Worm (Caenorhabditis elegans) whole organism, late embryonic: ENCODE results near the gene twk-20.

ENCODE experiments used
- C08G9.2 ChIP-seq: sonication (generic microtip); optimal IDR thresholded peaks from 2 replicates; lab custom pipeline; 2016; ENCODE audit warnings: mild to moderate bottlenecking, missing genetic modification characterization, moderate library complexity, missing compliant biosample characterization
- K02D7.2 ChIP-seq: sonication (generic microtip); optimal IDR thresholded peaks from 2 replicates; lab custom pipeline; 2017; ENCODE audit warnings: mild to moderate bottlenecking, missing genetic modification characterization, missing compliant biosample characterization
- K09A11.1 ChIP-seq: sonication (generic microtip); optimal IDR thresholded peaks from 2 replicates; lab custom pipeline; 2017; ENCODE audit warnings: antibody characterized with exemption, mild to moderate bottlenecking, missing genetic modification characterization, missing compliant biosample characterization; ENCODE audit not compliant: insufficient read depth
- T23F11.4 ChIP-seq: fragments of 200-800 bp; sonication (Bioruptor generic); optimal IDR thresholded peaks from 2 replicates; lab custom pipeline; 2018; ENCODE audit warnings: mild to moderate bottlenecking, missing genetic modification characterization, missing compliant biosample characterization
- ceh-18 ChIP-seq: sonication (generic microtip); optimal IDR thresholded peaks from 2 replicates; lab custom pipeline; 2016; ENCODE audit warnings: missing genetic modification characterization, missing compliant biosample characterization
- ceh-2 ChIP-seq: sonication (generic microtip); optimal IDR thresholded peaks from 2 replicates; lab custom pipeline; 2016; ENCODE audit warnings: missing genotype, missing genetic modification characterization, missing compliant biosample characterization
- ceh-24 ChIP-seq: sonication (generic microtip); optimal IDR thresholded peaks from 2 replicates; lab custom pipeline; 2016; ENCODE audit warnings: mild to moderate bottlenecking, missing genetic modification characterization, missing compliant biosample characterization
- ceh-34 ChIP-seq: sonication (generic microtip); optimal IDR thresholded peaks from 2 replicates; lab custom pipeline; 2016; ENCODE audit warnings: mild to moderate bottlenecking, missing genetic modification characterization, missing compliant biosample characterization
- ceh-45 ChIP-seq: fragments of 200-800 bp; sonication (Bioruptor generic); IDR thresholded peaks from 2 replicates; pipeline ENCODE4 v1.3.6; 2022; ENCODE audit warnings: missing genetic modification reagents, missing genetic modification characterization, missing compliant biosample characterization
- ceh-48 ChIP-seq: sonication (generic microtip); optimal IDR thresholded peaks from 2 replicates; lab custom pipeline; 2016; ENCODE audit warnings: missing genetic modification characterization, inconsistent platforms, missing compliant biosample characterization
- ceh-9 ChIP-seq: sonication (generic microtip); optimal IDR thresholded peaks from 2 replicates; lab custom pipeline; 2016; ENCODE audit warnings: mild to moderate bottlenecking, missing genetic modification characterization, inconsistent platforms, missing compliant biosample characterization
- che-1 ChIP-seq: sonication (generic microtip); optimal IDR thresholded peaks from 2 replicates; lab custom pipeline; 2016; ENCODE audit warnings: mild to moderate bottlenecking, missing genetic modification characterization, missing compliant biosample characterization
- dmd-4 ChIP-seq: sonication (generic microtip); optimal IDR thresholded peaks from 2 replicates; lab custom pipeline; 2016; ENCODE audit warnings: borderline replicate concordance, missing genetic modification characterization, missing compliant biosample characterization
- dve-1 ChIP-seq: sonication (generic microtip); optimal IDR thresholded peaks from 2 replicates; lab custom pipeline; 2017; ENCODE audit warnings: antibody characterized with exemption, mild to moderate bottlenecking, missing genetic modification characterization, missing compliant biosample characterization
- elt-2 ChIP-seq: sonication (generic microtip); optimal IDR thresholded peaks from 2 replicates; lab custom pipeline; 2016; ENCODE audit warnings: missing genetic modification reagents, missing genetic modification characterization, missing compliant biosample characterization
- elt-4 ChIP-seq: sonication (generic microtip); optimal IDR thresholded peaks from 2 replicates; lab custom pipeline; 2016; ENCODE audit warnings: missing genetic modification characterization, missing compliant biosample characterization
- ets-4 ChIP-seq: sonication (generic microtip); optimal IDR thresholded peaks from 2 replicates; lab custom pipeline; 2016; ENCODE audit warnings: missing genetic modification characterization, missing compliant biosample characterization
- eyg-1 ChIP-seq: sonication (generic microtip); optimal IDR thresholded peaks from 2 replicates; lab custom pipeline; 2016; ENCODE audit warnings: missing genotype, missing genetic modification characterization, missing compliant biosample characterization
- fax-1 ChIP-seq: sonication (generic microtip); optimal IDR thresholded peaks from 2 replicates; lab custom pipeline; 2016; ENCODE audit warnings: missing genotype, missing genetic modification characterization, missing compliant biosample characterization
- gmeb-2 ChIP-seq: sonication (generic microtip); optimal IDR thresholded peaks from 2 replicates; lab custom pipeline; 2016; ENCODE audit warnings: missing genetic modification characterization, inconsistent platforms, missing compliant biosample characterization
- hlh-30 ChIP-seq: sonication (generic microtip); optimal IDR thresholded peaks from 2 replicates; lab custom pipeline; 2017; ENCODE audit warnings: antibody characterized with exemption, missing genetic modification characterization, missing compliant biosample characterization; ENCODE audit not compliant: insufficient read depth
- hlh-6 ChIP-seq: sonication (generic microtip); optimal IDR thresholded peaks from 2 replicates; lab custom pipeline; 2016; ENCODE audit warnings: missing genotype, missing genetic modification characterization, missing compliant biosample characterization
- hlh-8 ChIP-seq: sonication (generic microtip); optimal IDR thresholded peaks from 2 replicates; lab custom pipeline; 2016; ENCODE audit warnings: missing genotype, missing genetic modification characterization, missing compliant biosample characterization
- lim-6 ChIP-seq: sonication (generic microtip); optimal IDR thresholded peaks from 2 replicates; lab custom pipeline; 2016; ENCODE audit warnings: missing genetic modification characterization, missing compliant biosample characterization
- madf-2 ChIP-seq: sonication (generic microtip); optimal IDR thresholded peaks from 2 replicates; lab custom pipeline; 2017; ENCODE audit warnings: missing genetic modification characterization, missing compliant biosample characterization
- nfya-1 ChIP-seq: sonication (generic microtip); optimal IDR thresholded peaks from 2 replicates; lab custom pipeline; 2017; ENCODE audit warnings: missing genetic modification characterization, mild to moderate bottlenecking, missing compliant biosample characterization, antibody characterized with exemption, moderate library complexity
- npax-4 ChIP-seq: sonication (generic microtip); optimal IDR thresholded peaks from 2 replicates; lab custom pipeline; 2016; ENCODE audit warnings: missing genetic modification characterization, missing compliant biosample characterization
- pat-9 ChIP-seq: fragments of 200-800 bp; sonication (Bioruptor generic); optimal IDR thresholded peaks from 2 replicates; lab custom pipeline; 2018; ENCODE audit warnings: mild to moderate bottlenecking, missing genetic modification characterization, moderate library complexity, missing compliant biosample characterization
- pha-2 ChIP-seq: sonication (generic microtip); optimal IDR thresholded peaks from 2 replicates; lab custom pipeline; 2017; ENCODE audit warnings: mild to moderate bottlenecking, missing genetic modification characterization, missing compliant biosample characterization
- sox-2 ChIP-seq: fragments of 200-800 bp; sonication (Bioruptor generic); IDR thresholded peaks from 2 replicates; pipeline ENCODE4 v1.3.6; 2022; ENCODE audit warnings: missing genetic modification reagents, missing genetic modification characterization, missing compliant biosample characterization
- syd-9 ChIP-seq: sonication (generic microtip); optimal IDR thresholded peaks from 2 replicates; lab custom pipeline; 2016; ENCODE audit warnings: mild to moderate bottlenecking, missing genetic modification characterization, moderate library complexity, missing compliant biosample characterization
- tbx-7 ChIP-seq: sonication (generic microtip); optimal IDR thresholded peaks from 2 replicates; lab custom pipeline; 2016; ENCODE audit warnings: missing genotype, missing genetic modification characterization, missing compliant biosample characterization
- unc-42 ChIP-seq: sonication (generic microtip); optimal IDR thresholded peaks from 2 replicates; lab custom pipeline; 2016; ENCODE audit warnings: missing genotype, missing genetic modification characterization, missing compliant biosample characterization
- unc-55 ChIP-seq: sonication (generic microtip); optimal IDR thresholded peaks from 2 replicates; lab custom pipeline; 2017; ENCODE audit warnings: missing biosample characterization, missing genetic modification reagents, missing genetic modification characterization
- unc-86 ChIP-seq: sonication (generic microtip); optimal IDR thresholded peaks from 2 replicates; lab custom pipeline; 2016; ENCODE audit warnings: missing genetic modification characterization, missing compliant biosample characterization
- zip-5 ChIP-seq: sonication (generic microtip); optimal IDR thresholded peaks from 2 replicates; lab custom pipeline; 2016; ENCODE audit warnings: missing genetic modification characterization, missing compliant biosample characterization
- ztf-16 ChIP-seq: sonication (generic microtip); optimal IDR thresholded peaks from 2 replicates; lab custom pipeline; 2017; ENCODE audit warnings: missing genetic modification characterization, missing compliant biosample characterization

Gene twk-20

DNA sequence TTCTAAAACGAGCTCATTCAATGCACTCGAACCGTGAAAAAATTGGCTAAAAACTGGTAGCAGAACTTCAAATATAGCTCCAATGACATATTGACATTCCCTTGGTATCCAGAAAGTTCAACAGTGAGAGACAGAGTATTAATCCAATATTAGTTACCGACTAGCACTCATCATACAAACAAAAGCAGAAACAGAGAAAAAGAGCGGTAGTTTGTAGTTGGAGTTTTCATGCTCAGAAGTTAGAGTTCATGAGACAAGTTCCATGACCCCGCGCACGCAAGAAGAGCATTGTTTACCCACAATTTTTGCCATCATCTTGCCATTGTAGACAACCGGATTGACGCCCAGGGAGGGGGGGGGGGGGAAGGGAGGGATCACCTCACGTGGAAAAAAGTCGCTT, 14.6 kb downstream of the twk-20 start:
- TF ChIP-seq unc-42 (tag; lab: Kevin White, UChicago) (no peak), ceh-24 (tag; lab: Kevin White, UChicago) (no peak), elt-2 (no peak), hlh-30 (tag; lab: Kevin White, UChicago) (no peak), zip-5 (no peak), ceh-48 (tag; lab: Kevin White, UChicago) (no peak), lim-6 (no peak), tbx-7 (tag; lab: Kevin White, UChicago) (no peak), ceh-45 (GFP tag; lab: Robert Waterston, UW) (no peak), nfya-1 (no peak), madf-2 (no peak), dve-1 (no peak), dmd-4 (no peak), ztf-16 (tag; lab: Kevin White, UChicago) (no peak), pat-9 (no peak)

DNA sequence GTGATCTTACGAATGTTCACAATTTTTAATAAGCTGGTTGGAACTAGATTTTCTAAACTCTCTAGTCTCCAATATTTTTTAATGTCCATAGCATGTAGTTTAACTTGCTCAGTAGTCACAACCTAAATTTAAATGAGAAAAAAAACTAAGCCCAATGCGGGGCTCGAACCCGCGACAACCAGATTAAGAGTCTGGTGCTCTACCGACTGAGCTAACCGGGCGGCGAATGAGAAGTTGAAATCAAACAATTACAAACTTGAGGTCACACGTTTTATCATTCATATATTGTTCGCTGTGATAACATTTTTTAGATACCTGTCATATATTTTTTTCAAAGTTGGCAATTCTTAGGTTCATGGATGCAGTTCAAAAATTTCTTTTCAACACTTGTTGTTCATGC, 16.1 kb downstream of the twk-20 start:
- no peak for TF ChIP-seq K02D7.2 (tag; lab: Kevin White, UChicago)
- no peak for TF ChIP-seq madf-2
- TF ChIP-seq unc-86 (tag; lab: Kevin White, UChicago) = no peak
- no peak for TF ChIP-seq ceh-2 (tag; lab: Kevin White, UChicago)
- TF ChIP-seq K09A11.1 (tag; lab: Kevin White, UChicago) = no peak
- TF ChIP-seq hlh-6 (tag; lab: Kevin White, UChicago) = no peak
- TF ChIP-seq ceh-18 = no peak
- no peak for TF ChIP-seq syd-9 (tag; lab: Kevin White, UChicago)
- TF ChIP-seq pha-2 (tag; lab: Kevin White, UChicago) = no peak
- no peak for TF ChIP-seq ets-4 (tag; lab: Kevin White, UChicago)
- TF ChIP-seq C08G9.2 (tag; lab: Kevin White, UChicago) = no peak
- TF ChIP-seq elt-2 = no peak
- TF ChIP-seq eyg-1 (tag; lab: Kevin White, UChicago) = no peak
- TF ChIP-seq ceh-34 = no peak
- TF ChIP-seq unc-55 = no peak
- TF ChIP-seq ztf-16 (tag; lab: Kevin White, UChicago) = no peak
- TF ChIP-seq T23F11.4 (GFP tag; lab: Kevin White, UChicago) = no peak
- TF ChIP-seq ceh-9 (tag; lab: Kevin White, UChicago) = no peak
- no peak for TF ChIP-seq elt-4 (tag; lab: Kevin White, UChicago)
- TF ChIP-seq sox-2 = no peak

DNA sequence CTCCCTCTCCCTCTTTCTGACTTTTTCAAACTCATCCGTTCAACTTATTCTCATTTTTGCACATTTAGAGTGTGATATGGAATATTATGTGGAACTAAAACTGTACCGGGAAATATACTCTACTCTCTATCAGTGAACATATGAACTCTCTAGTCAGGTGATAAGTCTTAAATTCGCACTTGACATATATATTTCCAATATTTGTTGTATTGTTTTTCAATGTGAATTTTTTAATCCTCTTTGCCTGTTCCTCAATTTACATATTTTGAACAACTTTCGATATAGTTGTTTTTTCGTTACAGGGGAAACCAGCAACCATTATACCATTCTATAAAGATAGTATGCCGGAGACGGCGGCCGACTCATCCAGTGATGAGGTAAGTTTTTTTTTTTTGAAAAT, 20.5 kb downstream of the twk-20 start, which contains the start of gene C04A11.1:
Gene C04A11.1, plus strand, starts transcription at position 301 of the 400 bp plus-strand sequence.
- no peak for TF ChIP-seq ets-4 (tag; lab: Kevin White, UChicago)
- no peak for TF ChIP-seq fax-1 (tag; lab: Kevin White, UChicago)
- TF ChIP-seq K02D7.2 (tag; lab: Kevin White, UChicago) = no peak
- TF ChIP-seq gmeb-2 (tag; lab: Kevin White, UChicago) = no peak
- no peak for TF ChIP-seq ceh-24 (tag; lab: Kevin White, UChicago)
- no peak for TF ChIP-seq che-1
- TF ChIP-seq hlh-8 = no peak
- TF ChIP-seq hlh-6 (tag; lab: Kevin White, UChicago) = no peak
- no peak for TF ChIP-seq npax-4 (tag; lab: Kevin White, UChicago)
- TF ChIP-seq ceh-48 (tag; lab: Kevin White, UChicago) = no peak
- no peak for TF ChIP-seq elt-2
- TF ChIP-seq, all 69 proteins: peak for 0
